Worm (Caenorhabditis elegans) whole organism, L2 larva: ENCODE measurements around the gene F53F1.3.

Experiments used
- R02D3.7 ChIP-seq: fragments of 150-350 bp; optimal IDR thresholded peaks from 2 replicates; lab custom pipeline; 2014; ENCODE audit warnings: missing biosample characterization, missing genetic modification characterization
- ZK546.5 ChIP-seq: sonication (generic microtip); optimal IDR thresholded peaks from 2 replicates; lab custom pipeline; 2017; ENCODE audit warnings: missing biosample characterization, missing genetic modification characterization
- alr-1 ChIP-seq: fragments of 150-350 bp; optimal IDR thresholded peaks from 2 replicates; lab custom pipeline; 2014; ENCODE audit warnings: missing biosample characterization, missing genetic modification characterization
- ama-1 ChIP-seq: fragments of 150-350 bp; optimal IDR thresholded peaks from 2 replicates; lab custom pipeline; 2018; ENCODE audit warnings: inconsistent platforms
- blmp-1 ChIP-seq: sonication (generic microtip); optimal IDR thresholded peaks from 2 replicates; lab custom pipeline; 2017; ENCODE audit warnings: missing genetic modification characterization, mild to moderate bottlenecking, missing compliant biosample characterization, antibody characterized with exemption, moderate library complexity; ENCODE audit not compliant: insufficient read depth
- elt-1 ChIP-seq: fragments of 150-350 bp; optimal IDR thresholded peaks from 2 replicates; lab custom pipeline; 2014; ENCODE audit warnings: missing biosample characterization, missing genetic modification characterization
- lin-39 ChIP-seq: fragments of 150-350 bp; optimal IDR thresholded peaks from 2 replicates; lab custom pipeline; 2014; ENCODE audit warnings: missing biosample characterization, missing genetic modification reagents, missing genetic modification characterization
- nhr-11 ChIP-seq: fragments of 150-350 bp; optimal IDR thresholded peaks from 2 replicates; lab custom pipeline; 2014; ENCODE audit warnings: missing biosample characterization, missing genetic modification characterization
- nhr-77 ChIP-seq: fragments of 150-350 bp; optimal IDR thresholded peaks from 2 replicates; lab custom pipeline; 2014; ENCODE audit warnings: missing biosample characterization, missing genetic modification characterization
- skn-1 ChIP-seq: sonication (generic microtip); optimal IDR thresholded peaks from 2 replicates; lab custom pipeline; 2017; ENCODE audit warnings: missing biosample characterization, missing genetic modification characterization
- snpc-4 ChIP-seq: fragments of 150-350 bp; optimal IDR thresholded peaks from 2 replicates; lab custom pipeline; 2014; ENCODE audit warnings: missing biosample characterization, missing genetic modification characterization
- unc-39 ChIP-seq: fragments of 150-350 bp; optimal IDR thresholded peaks from 2 replicates; lab custom pipeline; 2014; ENCODE audit warnings: missing biosample characterization, missing genetic modification characterization
- zag-1 ChIP-seq: fragments of 150-350 bp; optimal IDR thresholded peaks from 2 replicates; lab custom pipeline; 2014; ENCODE audit warnings: missing biosample characterization, missing genetic modification characterization
- ztf-4 ChIP-seq: fragments of 150-350 bp; optimal IDR thresholded peaks from 2 replicates; lab custom pipeline; 2014; ENCODE audit warnings: missing biosample characterization, missing genetic modification characterization

DNA sequence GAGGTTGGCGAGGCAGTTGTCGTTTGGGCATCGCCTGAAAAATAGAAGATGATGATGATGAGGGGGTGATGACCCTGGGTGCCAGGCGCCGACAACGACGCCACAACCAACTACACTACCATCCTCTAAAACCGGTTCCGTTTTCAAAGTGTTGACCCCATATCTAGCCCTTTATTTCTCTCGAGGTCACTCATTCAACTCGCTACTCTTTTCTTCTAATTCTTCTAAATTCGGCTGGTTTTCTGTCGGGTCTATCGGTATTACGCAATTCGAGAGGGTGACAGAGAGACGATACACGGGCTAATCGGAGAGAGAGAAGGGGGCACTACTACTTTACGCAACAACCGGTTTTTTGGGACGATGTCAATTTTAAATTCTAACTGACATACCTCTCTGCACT, 36.7 kb upstream of the F53F1.3 start:
- no peak for TF ChIP-seq elt-1 (tag; lab: Kevin White, UChicago)
- TF ChIP-seq nhr-77 (tag; lab: Kevin White, UChicago): no peak
- peak; percentile 76 for TF ChIP-seq blmp-1 (tag; lab: Kevin White, UChicago)
- no peak for TF ChIP-seq lin-39 (tag; lab: Kevin White, UChicago)
- no peak for TF ChIP-seq zag-1 (tag; lab: Kevin White, UChicago)
- TF ChIP-seq skn-1 (tag; lab: Kevin White, UChicago): no peak
- no peak for TF ChIP-seq ama-1 (lab: Kevin White, UChicago)
- peak; percentile 58 for TF ChIP-seq ztf-4
- TF ChIP-seq R02D3.7 (tag; lab: Kevin White, UChicago): no peak
- TF ChIP-seq alr-1: no peak
- TF ChIP-seq nhr-11: no peak
- TF ChIP-seq ZK546.5 (tag; lab: Kevin White, UChicago): no peak
- TF ChIP-seq snpc-4 (tag; lab: Kevin White, UChicago): no peak
- no peak for TF ChIP-seq unc-39 (tag; lab: Kevin White, UChicago)
